Worm (Caenorhabditis elegans): ENCODE measurements around the gene W09H1.1.

W09H1.1 gene

DNA sequence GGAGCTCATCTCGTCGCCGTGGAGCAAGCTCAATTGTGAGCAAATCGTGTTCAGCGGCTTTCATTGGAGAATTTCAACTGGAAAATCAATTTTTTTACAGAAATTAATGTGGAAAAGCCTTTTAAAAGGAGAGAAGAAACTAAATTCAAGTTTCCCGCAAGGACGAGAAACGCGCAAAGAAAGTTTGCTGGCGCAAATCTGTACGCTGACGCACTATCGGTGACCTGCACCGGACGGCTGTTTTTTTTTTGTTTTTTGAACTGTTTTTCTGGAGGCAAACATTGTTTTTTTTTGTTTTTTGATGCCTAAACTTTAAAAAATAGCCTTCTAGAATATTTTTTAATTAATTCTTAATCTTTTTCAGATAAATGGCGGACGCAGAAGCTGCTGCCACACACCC is 24.4 kb downstream of the W09H1.1 start, which contains the start of the genes hpr-17 and F32A11.1 (continued):
- peak in 1 of 2 experiments; percentile 12 for TF ChIP-seq egl-27 (tag; optimal IDR thresholded peaks at IDR 0.05)
- peak; percentile 87 for TF ChIP-seq nhr-20 (tag; optimal IDR thresholded peaks at IDR 0.05)
- TF ChIP-seq mef-2 (tag; optimal IDR thresholded peaks at IDR 0.05): peak; percentile 13
- peak; percentile 88 for TF ChIP-seq isw-1 (GFP tag; IDR thresholded peaks at IDR 0.05)
- TF ChIP-seq zag-1 (tag; optimal IDR thresholded peaks at IDR 0.05): no peak
- TF ChIP-seq nhr-47 (tag; optimal IDR thresholded peaks at IDR 0.05): peak; percentile 94
- TF ChIP-seq ceh-82 (tag; optimal IDR thresholded peaks at IDR 0.05): peak; percentile 78 to 92 (median 88)
- peak; percentile 40 for TF ChIP-seq fkh-10 (GFP tag; optimal IDR thresholded peaks at IDR 0.05)
- TF ChIP-seq efl-1 (optimal IDR thresholded peaks at IDR 0.05): peak; percentile 98 to 99
- TF ChIP-seq efl-1 (GFP tag; optimal IDR thresholded peaks at IDR 0.05 in 1 of 2): peak; percentile 99 to 100
- TF ChIP-seq pax-3 (tag; optimal IDR thresholded peaks at IDR 0.05): peak; percentile 70

DNA sequence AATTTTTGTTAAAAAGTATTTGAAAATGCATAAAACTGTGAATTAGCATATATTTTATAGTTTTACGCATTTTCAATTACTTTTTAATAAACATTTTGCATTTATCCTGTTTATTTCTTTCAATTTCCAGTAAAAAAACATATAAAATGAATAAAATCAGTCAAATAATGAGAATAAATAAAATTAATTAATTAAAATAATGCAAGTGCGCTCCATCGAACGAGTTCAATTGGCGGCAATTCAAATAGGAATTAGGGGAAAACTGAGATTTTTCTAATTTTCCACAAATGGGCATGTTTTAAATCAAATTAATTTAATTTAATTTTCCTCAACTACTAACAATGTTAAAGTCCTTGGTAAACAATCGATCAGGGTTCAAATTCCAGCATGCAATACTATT is 25.3 kb downstream of the W09H1.1 start:
- no peak for TF ChIP-seq nhr-237 (tag; optimal IDR thresholded peaks at IDR 0.05)
- TF ChIP-seq nhr-19 (GFP tag; conservative IDR thresholded peaks at IDR 0.05): no peak
- TF ChIP-seq dpl-1 (GFP tag; optimal IDR thresholded peaks at IDR 0.05): peak in 1 of 3 experiments; percentile 15
- no peak for TF ChIP-seq snu-23 (GFP tag; optimal IDR thresholded peaks at IDR 0.05)
- no peak for TF ChIP-seq irx-1 (tag; optimal IDR thresholded peaks at IDR 0.05)
- TF ChIP-seq jun-1 (tag; optimal IDR thresholded peaks at IDR 0.05): no peak
- no peak for TF ChIP-seq efl-1 (optimal IDR thresholded peaks at IDR 0.05)
- TF ChIP-seq efl-1 (GFP tag; optimal IDR thresholded peaks at IDR 0.05 in 1 of 2): peak in 1 of 2 experiments; percentile 4
- no peak for TF ChIP-seq ceh-90 (tag; optimal IDR thresholded peaks at IDR 0.05)
- TF ChIP-seq aly-2 (tag; optimal IDR thresholded peaks at IDR 0.05): no peak
- no peak for TF ChIP-seq snpc-4 (tag; optimal IDR thresholded peaks at IDR 0.05)
- TF ChIP-seq egl-13 (tag; optimal IDR thresholded peaks at IDR 0.05): no peak

ce11 chrII:13153299-13153698 is 28.1 kb downstream of the W09H1.1 start, which contains the start of gene spe-18:
Gene spe-18, minus strand, starts transcription at chrII:13153399.
- no peak for TF ChIP-seq nhr-76 (tag; optimal IDR thresholded peaks at IDR 0.05)
- TF ChIP-seq efl-1 (optimal IDR thresholded peaks at IDR 0.05): no peak
- TF ChIP-seq efl-1 (GFP tag; optimal IDR thresholded peaks at IDR 0.05 in 1 of 2): peak in 1 of 2 experiments; percentile 46

DNA sequence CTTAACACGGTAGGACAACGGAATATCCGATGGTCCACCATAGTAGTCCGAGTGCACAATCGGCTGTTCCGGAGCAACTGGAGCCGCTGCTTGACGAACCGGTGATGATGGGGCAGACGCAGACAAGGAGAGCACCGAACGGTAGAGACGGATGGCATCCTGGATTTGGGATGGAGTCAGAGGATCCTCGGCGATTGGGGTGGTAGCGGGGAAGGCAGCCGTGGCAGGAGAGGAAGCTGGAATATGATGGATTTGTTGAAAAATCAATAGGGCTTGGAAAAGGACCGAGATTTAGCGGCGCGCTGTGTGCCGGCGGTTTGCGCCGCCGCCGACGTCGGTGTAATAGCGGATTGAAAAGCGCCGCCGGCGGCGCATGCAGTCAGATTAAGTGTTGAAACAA is 29.0 kb downstream of the W09H1.1 start:
- no peak for TF ChIP-seq unc-62 (GFP tag; optimal IDR thresholded peaks at IDR 0.05)
- no peak for TF ChIP-seq unc-86 (tag; optimal IDR thresholded peaks at IDR 0.05)
- no peak for TF ChIP-seq aly-2 (tag; optimal IDR thresholded peaks at IDR 0.05)
- no peak for TF ChIP-seq nhr-84 (tag; optimal IDR thresholded peaks at IDR 0.05)
- no peak for TF ChIP-seq dpl-1 (GFP tag; optimal IDR thresholded peaks at IDR 0.05)
- TF ChIP-seq ceh-82 (tag; optimal IDR thresholded peaks at IDR 0.05): no peak
- TF ChIP-seq sox-4 (tag; optimal IDR thresholded peaks at IDR 0.05): no peak

- TF ChIP-seq efl-1 (optimal IDR thresholded peaks at IDR 0.05): no peak
- TF ChIP-seq efl-1 (GFP tag; optimal IDR thresholded peaks at IDR 0.05 in 1 of 2): peak in 1 of 2 experiments; percentile 43
- peak; percentile 8 for TF ChIP-seq tbx-2 (tag; optimal IDR thresholded peaks at IDR 0.05)
- peak in 2 of 6 experiments; percentile 78 to 91 for TF ChIP-seq elt-3 (tag; optimal IDR thresholded peaks at IDR 0.05)
- TF ChIP-seq nhr-19 (GFP tag; conservative IDR thresholded peaks at IDR 0.05): 0 out of 2 replicates have a peak, but pooled peaks have one; percentile 18
- TF ChIP-seq zip-4 (GFP tag; optimal IDR thresholded peaks at IDR 0.05): no peak
- no peak for TF ChIP-seq mef-2 (tag; optimal IDR thresholded peaks at IDR 0.05)
- TF ChIP-seq lsy-2 (tag; optimal IDR thresholded peaks at IDR 0.05): peak in 1 of 2 experiments; percentile 10
- TF ChIP-seq tlp-1 (tag; optimal IDR thresholded peaks at IDR 0.05): no peak
- TF ChIP-seq sup-37 (GFP tag; optimal IDR thresholded peaks at IDR 0.05): no peak
- TF ChIP-seq nhr-76 (tag; optimal IDR thresholded peaks at IDR 0.05): no peak
- no peak for TF ChIP-seq mab-9 (GFP tag; IDR thresholded peaks at IDR 0.05)
- no peak for TF ChIP-seq ztf-11 (tag; optimal IDR thresholded peaks at IDR 0.05)
- no peak for TF ChIP-seq lin-13 (GFP tag; optimal IDR thresholded peaks at IDR 0.05)
- TF ChIP-seq nhr-237 (tag; optimal IDR thresholded peaks at IDR 0.05): no peak
- TF ChIP-seq dpl-1 (GFP tag; optimal IDR thresholded peaks at IDR 0.05): peak in 1 of 3 experiments; percentile 4
- no peak for TF ChIP-seq zag-1 (tag; optimal IDR thresholded peaks at IDR 0.05)
- TF ChIP-seq lir-3 (tag; optimal IDR thresholded peaks at IDR 0.05; ENCODE audit: poor library complexity): no peak
- TF ChIP-seq fkh-4 (tag; optimal IDR thresholded peaks at IDR 0.05; ENCODE audit: borderline replicate concordance): no peak
- peak; percentile 18 for TF ChIP-seq snu-23 (GFP tag; optimal IDR thresholded peaks at IDR 0.05)
- no peak for TF ChIP-seq ceh-82 (tag; optimal IDR thresholded peaks at IDR 0.05)
- TF ChIP-seq C04F5.9 (tag; optimal IDR thresholded peaks at IDR 0.05): no peak
- no peak for TF ChIP-seq nhr-71 (tag; optimal IDR thresholded peaks at IDR 0.05)
- TF ChIP-seq nhr-20 (tag; optimal IDR thresholded peaks at IDR 0.05): peak; percentile 12
- TF ChIP-seq nhr-85 (tag): peak; percentile 6
- no peak for TF ChIP-seq lin-39 (tag; optimal IDR thresholded peaks at IDR 0.05)
- TF ChIP-seq ceh-88 (GFP tag; IDR thresholded peaks at IDR 0.05): no peak
- peak; percentile 88 for TF ChIP-seq blmp-1 (tag; optimal IDR thresholded peaks at IDR 0.05)
These were observed 31.4 kb downstream of the W09H1.1 start for ce11 chrII:13149965-13150364.
